Worm (Caenorhabditis elegans) whole organism, young adult: Measurements from ENCODE around the gene ztf-9.

Experiments used
- F33H1.4 ChIP-seq: fragments of 200-800 bp; sonication (Bioruptor generic); IDR thresholded peaks from 2 replicates; pipeline ENCODE4 v1.3.6; 2022; ENCODE audit warnings: missing genetic modification reagents, missing genetic modification characterization, missing compliant biosample characterization
- F37B4.10 ChIP-seq: fragments of 200-800 bp; sonication (Bioruptor generic); IDR thresholded peaks from 2 replicates; pipeline ENCODE4 v1.3.6; 2022; ENCODE audit warnings: missing genetic modification characterization, missing compliant biosample characterization
- F39B2.1 ChIP-seq: fragments of 200-800 bp; sonication (Bioruptor generic); IDR thresholded peaks from 2 replicates; pipeline ENCODE4 v1.3.6; 2022; ENCODE audit warnings: missing genetic modification reagents, missing genetic modification characterization, missing compliant biosample characterization
- F52B5.7 ChIP-seq: sonication (generic microtip); optimal IDR thresholded peaks from 2 replicates; lab custom pipeline; 2016; ENCODE audit warnings: mild to moderate bottlenecking, missing genetic modification characterization, missing compliant biosample characterization
- F55B11.4 ChIP-seq: sonication (generic microtip); optimal IDR thresholded peaks from 2 replicates; lab custom pipeline; 2016; ENCODE audit warnings: missing compliant biosample characterization, missing genetic modification characterization, borderline replicate concordance; ENCODE audit not compliant: insufficient read depth
- Y56A3A.18 ChIP-seq: fragments of 200-800 bp; sonication (Bioruptor generic); IDR thresholded peaks from 2 replicates; pipeline ENCODE4 v1.3.6; 2022; ENCODE audit warnings: missing genetic modification reagents, missing genetic modification characterization, missing compliant biosample characterization
- athp-1 ChIP-seq: sonication (generic microtip); optimal IDR thresholded peaks from 2 replicates; lab custom pipeline; 2017; ENCODE audit warnings: mild to moderate bottlenecking, missing genetic modification characterization, missing compliant biosample characterization
- bed-1 ChIP-seq: fragments of 200-800 bp; sonication (Bioruptor generic); IDR thresholded peaks from 2 replicates; pipeline ENCODE4 v1.3.6; 2022; ENCODE audit warnings: missing genetic modification reagents, missing genetic modification characterization, missing compliant biosample characterization
- bed-2 ChIP-seq: fragments of 200-800 bp; sonication (Bioruptor generic); IDR thresholded peaks from 2 replicates; pipeline ENCODE4 v1.3.6; 2022; ENCODE audit warnings: missing genetic modification reagents, missing genetic modification characterization, missing compliant biosample characterization
- cebp-2 ChIP-seq: fragments of 200-800 bp; sonication (Bioruptor generic); IDR thresholded peaks from 2 replicates; pipeline ENCODE4 v1.3.6; 2022; ENCODE audit warnings: missing genetic modification characterization, missing compliant biosample characterization
- ceh-91 ChIP-seq: fragments of 200-800 bp; sonication (Bioruptor generic); IDR thresholded peaks from 2 replicates; pipeline ENCODE4 v1.3.6; 2022; ENCODE audit warnings: missing genetic modification reagents, missing genetic modification characterization, missing compliant biosample characterization
- chd-7 ChIP-seq: sonication (generic microtip); optimal IDR thresholded peaks from 2 replicates; lab custom pipeline; 2016; ENCODE audit warnings: mild to moderate bottlenecking, missing genetic modification characterization, moderate library complexity, missing compliant biosample characterization
- die-1 ChIP-seq: sonication (generic microtip); optimal IDR thresholded peaks from 2 replicates; lab custom pipeline; 2016; ENCODE audit warnings: missing genotype, mild to moderate bottlenecking, missing genetic modification characterization, missing compliant biosample characterization
- dpl-1 ChIP-seq: fragments of 150-350 bp; optimal IDR thresholded peaks from 2 replicates; lab custom pipeline; 2014; ENCODE audit warnings: missing biosample characterization, missing genetic modification reagents, missing genetic modification characterization
- efl-1 ChIP-seq: fragments of 150-350 bp; optimal IDR thresholded peaks from 2 replicates; lab custom pipeline; 2014; ENCODE audit warnings: missing biosample characterization, missing genetic modification reagents, missing genetic modification characterization
- egl-44 ChIP-seq: fragments of 200-800 bp; sonication (Bioruptor generic); IDR thresholded peaks from 2 replicates; pipeline ENCODE4 v1.3.6; 2022; ENCODE audit warnings: missing genetic modification reagents, missing genetic modification characterization, missing compliant biosample characterization
- egrh-3 ChIP-seq: fragments of 200-800 bp; sonication (Bioruptor generic); IDR thresholded peaks from 2 replicates; pipeline ENCODE4 v1.3.6; 2022; ENCODE audit warnings: missing genetic modification reagents, missing genetic modification characterization, missing compliant biosample characterization
- gei-17 ChIP-seq: fragments of 200-800 bp; sonication (Bioruptor generic); optimal IDR thresholded peaks from 2 replicates; lab custom pipeline; 2018; ENCODE audit warnings: mild to moderate bottlenecking, missing genetic modification characterization, missing compliant biosample characterization
- hrde-1 ChIP-seq: sonication (generic microtip); optimal IDR thresholded peaks from 2 replicates; lab custom pipeline; 2016; ENCODE audit warnings: missing genetic modification characterization, mild to moderate bottlenecking, missing compliant biosample characterization, moderate library complexity, missing genotype, missing genetic modification reagents, borderline replicate concordance
- lsl-1 ChIP-seq: fragments of 200-800 bp; sonication (Bioruptor generic); optimal IDR thresholded peaks from 2 replicates; lab custom pipeline; 2018; ENCODE audit warnings: mild to moderate bottlenecking, missing genetic modification characterization, moderate library complexity, missing compliant biosample characterization
- lsy-27 ChIP-seq: sonication (generic microtip); optimal IDR thresholded peaks from 2 replicates; lab custom pipeline; 2017; ENCODE audit warnings: missing genetic modification characterization, mild to moderate bottlenecking, missing compliant biosample characterization, antibody characterized with exemption, missing genotype, borderline replicate concordance; ENCODE audit not compliant: insufficient read depth
- madf-6 ChIP-seq: fragments of 200-800 bp; sonication (Bioruptor generic); IDR thresholded peaks from 2 replicates; pipeline ENCODE4 v1.3.6; 2022; ENCODE audit warnings: missing genetic modification reagents, missing genetic modification characterization, missing compliant biosample characterization
- madf-8 ChIP-seq: fragments of 200-800 bp; sonication (Bioruptor generic); conservative IDR thresholded peaks from 2 replicates; pipeline ENCODE4 v1.3.6; 2022; ENCODE audit warnings: missing genetic modification reagents, missing genetic modification characterization, missing compliant biosample characterization
- mcd-1 ChIP-seq: fragments of 200-800 bp; sonication (Bioruptor generic); IDR thresholded peaks from 2 replicates; pipeline ENCODE4 v1.3.6; 2022; ENCODE audit warnings: missing genetic modification reagents, missing genetic modification characterization, missing compliant biosample characterization
- nfya-2 ChIP-seq: fragments of 200-800 bp; sonication (Bioruptor generic); IDR thresholded peaks from 2 replicates; pipeline ENCODE4 v1.3.6; 2022; ENCODE audit warnings: missing genetic modification reagents, missing genetic modification characterization, missing compliant biosample characterization
- nhr-120 ChIP-seq: fragments of 200-800 bp; sonication (Bioruptor generic); IDR thresholded peaks from 2 replicates; pipeline ENCODE4 v1.3.6; 2022; ENCODE audit warnings: missing genetic modification characterization, missing compliant biosample characterization
- nhr-80 ChIP-seq: sonication (generic microtip); optimal IDR thresholded peaks from 2 replicates; lab custom pipeline; 2016; ENCODE audit warnings: missing genetic modification characterization, missing compliant biosample characterization
- nhr-90 ChIP-seq: sonication (generic microtip); optimal IDR thresholded peaks from 2 replicates; lab custom pipeline; 2016; ENCODE audit warnings: missing genotype, mild to moderate bottlenecking, missing genetic modification characterization, missing compliant biosample characterization
- rpc-1 ChIP-seq, 2 experiments: fragments of 150-350 bp in 1 of 2; sonication (generic microtip) in 1 of 2; optimal IDR thresholded peaks; 2 replicates each; lab custom pipeline; 2014 to 2018; ENCODE audit warnings: missing biosample characterization in 1 of 2, missing genetic modification characterization in 1 of 2, missing genetic modification reagents in 1 of 2, missing genotype in 1 of 2
- sdz-38 ChIP-seq: sonication (generic microtip); optimal IDR thresholded peaks from 2 replicates; lab custom pipeline; 2016; ENCODE audit warnings: missing genotype, missing genetic modification characterization, missing compliant biosample characterization
- snpc-1.3 ChIP-seq: sonication (generic microtip); optimal IDR thresholded peaks from 2 replicates; lab custom pipeline; 2017; ENCODE audit warnings: missing genetic modification characterization, mild to moderate bottlenecking, missing compliant biosample characterization, antibody characterized with exemption, moderate library complexity, missing genotype, missing genetic modification reagents; ENCODE audit not compliant: insufficient read depth
- snpc-4 ChIP-seq, 5 experiments: fragments of 150-350 bp in 1 of 5; sonication (generic microtip) in 4 of 5; optimal IDR thresholded peaks; 2 replicates each; lab custom pipeline; 2014 to 2018; ENCODE audit warnings: missing genetic modification characterization in 5 of 5, missing biosample characterization in 3 of 5, antibody characterized with exemption in 2 of 5, mild to moderate bottlenecking in 2 of 5, missing compliant biosample characterization in 2 of 5, missing genotype in 2 of 5, moderate library complexity in 2 of 5, missing genetic modification reagents in 1 of 5
- somi-1 ChIP-seq: fragments of 200-800 bp; sonication (Bioruptor generic); optimal IDR thresholded peaks from 2 replicates; lab custom pipeline; 2018; ENCODE audit warnings: mild to moderate bottlenecking, missing genetic modification characterization, missing compliant biosample characterization
- tlf-1 ChIP-seq: fragments of 200-800 bp; sonication (Bioruptor generic); optimal IDR thresholded peaks from 2 replicates; lab custom pipeline; 2018; ENCODE audit warnings: mild to moderate bottlenecking, missing genetic modification characterization, missing compliant biosample characterization
- xnd-1 ChIP-seq: sonication (generic microtip); optimal IDR thresholded peaks from 2 replicates; lab custom pipeline; 2016; ENCODE audit warnings: missing genotype, missing genetic modification reagents, missing genetic modification characterization, missing compliant biosample characterization
- ztf-18 ChIP-seq: sonication (generic microtip); optimal IDR thresholded peaks from 2 replicates; lab custom pipeline; 2016; ENCODE audit warnings: missing genotype, mild to moderate bottlenecking, missing genetic modification characterization, missing compliant biosample characterization
- ztf-25 ChIP-seq: fragments of 200-800 bp; sonication (Bioruptor generic); IDR thresholded peaks from 2 replicates; pipeline ENCODE4 v1.3.6; 2022; ENCODE audit warnings: missing genetic modification reagents, missing genetic modification characterization, missing compliant biosample characterization
- ztf-6 ChIP-seq: fragments of 200-800 bp; sonication (Bioruptor generic); IDR thresholded peaks from 2 replicates; pipeline ENCODE4 v1.3.6; 2022; ENCODE audit warnings: missing genetic modification reagents, missing genetic modification characterization, missing compliant biosample characterization

ztf-9 gene

ce11 chrV:9703549-9703948, 11.6 kb upstream of the ztf-9 start:
- TF ChIP-seq mcd-1 (GFP tag; lab: Robert Waterston, UW) (no peak), bed-2 (no peak), xnd-1 (tag; lab: Kevin White, UChicago) (peak; percentile 42), F52B5.7 (tag; lab: Kevin White, UChicago) (no peak), lsy-27 (tag; lab: Kevin White, UChicago) (no peak), hrde-1 (tag; lab: Kevin White, UChicago) (no peak), ztf-6 (GFP tag; lab: Robert Waterston, UW) (no peak), athp-1 (no peak), sdz-38 (no peak), chd-7 (tag; lab: Kevin White, UChicago) (no peak), F37B4.10 (no peak), dpl-1 (GFP tag; lab: Kevin White, UChicago) (peak; percentile 43), ztf-25 (GFP tag; lab: Robert Waterston, UW) (no peak), rpc-1 (optimal IDR thresholded peaks at IDR 0.05; lab: Kevin White, UChicago) (no peak), rpc-1 (tag; optimal IDR thresholded peaks at IDR 0.05; lab: Kevin White, UChicago) (no peak), somi-1 (GFP tag; lab: Kevin White, UChicago) (no peak), nhr-120 (GFP tag; lab: Robert Waterston, UW) (no peak), madf-8 (peak; percentile 44), lsl-1 (GFP tag; lab: Kevin White, UChicago) (peak; percentile 86), efl-1 (peak; percentile 85), snpc-4 (GFP tag; optimal IDR thresholded peaks at IDR 0.05; lab: Kevin White, UChicago) (no peak), snpc-4 (tag; optimal IDR thresholded peaks at IDR 0.05; lab: Kevin White, UChicago) (no peak), ceh-91 (GFP tag; lab: Robert Waterston, UW) (peak; percentile 63), F33H1.4 (peak; percentile 64), madf-6 (peak; percentile 83), snpc-1.3 (tag; lab: Kevin White, UChicago) (no peak), die-1 (no peak), bed-1 (GFP tag; lab: Robert Waterston, UW) (no peak)

ce11 chrV:9702755-9703154, 10.8 kb upstream of the ztf-9 start, which contains the start of gene xbx-6:
TSS of gene xbx-6 (plus strand) at chrV:9703055.
- TF ChIP-seq somi-1 (GFP tag; lab: Kevin White, UChicago) (no peak), nfya-2 (GFP tag; lab: Robert Waterston, UW) (no peak), egrh-3 (GFP tag; lab: Robert Waterston, UW) (no peak), ztf-18 (tag; lab: Kevin White, UChicago) (no peak), bed-1 (GFP tag; lab: Robert Waterston, UW) (no peak), snpc-1.3 (tag; lab: Kevin White, UChicago) (no peak), F55B11.4 (tag; lab: Kevin White, UChicago) (no peak), cebp-2 (GFP tag; lab: Robert Waterston, UW) (no peak), Y56A3A.18 (GFP tag; lab: Robert Waterston, UW) (no peak), F39B2.1 (GFP tag; lab: Robert Waterston, UW) (no peak), tlf-1 (GFP tag; lab: Kevin White, UChicago) (no peak), egl-44 (GFP tag; lab: Robert Waterston, UW) (no peak)
- TF ChIP-seq, all 124 proteins: peak for 0

- TF ChIP-seq nhr-90 (tag; lab: Kevin White, UChicago) (no peak), F33H1.4 (no peak), gei-17 (GFP tag; lab: Kevin White, UChicago) (no peak), nhr-80 (tag; lab: Kevin White, UChicago) (peak; percentile 10)
- TF ChIP-seq, all 124 proteins: peak for 1
Observed at ce11 chrV:9701861-9702260, 9.9 kb upstream of the ztf-9 start.
